Worm (Caenorhabditis elegans) whole organism, late embryonic: ENCODE measurements around the gene ZK1010.10.

Experiments used
- C08G9.2 ChIP-seq: sonication (generic microtip); optimal IDR thresholded peaks from 2 replicates; lab custom pipeline; 2016; ENCODE audit warnings: mild to moderate bottlenecking, missing genetic modification characterization, moderate library complexity, missing compliant biosample characterization
- C38D4.7 ChIP-seq: fragments of 200-800 bp; sonication (Bioruptor generic); optimal IDR thresholded peaks from 2 replicates; lab custom pipeline; 2018; ENCODE audit warnings: mild to moderate bottlenecking, missing genetic modification characterization, moderate library complexity, missing compliant biosample characterization
- K02D7.2 ChIP-seq: sonication (generic microtip); optimal IDR thresholded peaks from 2 replicates; lab custom pipeline; 2017; ENCODE audit warnings: mild to moderate bottlenecking, missing genetic modification characterization, missing compliant biosample characterization
- K09A11.1 ChIP-seq: sonication (generic microtip); optimal IDR thresholded peaks from 2 replicates; lab custom pipeline; 2017; ENCODE audit warnings: antibody characterized with exemption, mild to moderate bottlenecking, missing genetic modification characterization, missing compliant biosample characterization; ENCODE audit not compliant: insufficient read depth
- T23F11.4 ChIP-seq: fragments of 200-800 bp; sonication (Bioruptor generic); optimal IDR thresholded peaks from 2 replicates; lab custom pipeline; 2018; ENCODE audit warnings: mild to moderate bottlenecking, missing genetic modification characterization, missing compliant biosample characterization
- ahr-1 ChIP-seq: sonication (generic microtip); optimal IDR thresholded peaks from 2 replicates; lab custom pipeline; 2016; ENCODE audit warnings: missing genetic modification characterization, missing compliant biosample characterization
- ama-1 ChIP-seq: fragments of 150-350 bp; optimal IDR thresholded peaks from 2 replicates; lab custom pipeline; 2014
- ceh-19 ChIP-seq: fragments of 200-800 bp; sonication (Bioruptor generic); optimal IDR thresholded peaks from 2 replicates; lab custom pipeline; 2018; ENCODE audit warnings: mild to moderate bottlenecking, missing genetic modification characterization, missing compliant biosample characterization
- ceh-2 ChIP-seq: sonication (generic microtip); optimal IDR thresholded peaks from 2 replicates; lab custom pipeline; 2016; ENCODE audit warnings: missing genotype, missing genetic modification characterization, missing compliant biosample characterization
- ceh-31 ChIP-seq: sonication (generic microtip); optimal IDR thresholded peaks from 2 replicates; lab custom pipeline; 2016; ENCODE audit warnings: missing genetic modification characterization, missing compliant biosample characterization
- ceh-34 ChIP-seq: sonication (generic microtip); optimal IDR thresholded peaks from 2 replicates; lab custom pipeline; 2016; ENCODE audit warnings: mild to moderate bottlenecking, missing genetic modification characterization, missing compliant biosample characterization
- ceh-45 ChIP-seq: fragments of 200-800 bp; sonication (Bioruptor generic); IDR thresholded peaks from 2 replicates; pipeline ENCODE4 v1.3.6; 2022; ENCODE audit warnings: missing genetic modification reagents, missing genetic modification characterization, missing compliant biosample characterization
- ceh-6 ChIP-seq: fragments of 200-800 bp; sonication (Bioruptor generic); optimal IDR thresholded peaks from 2 replicates; lab custom pipeline; 2018; ENCODE audit warnings: mild to moderate bottlenecking, missing genetic modification characterization, missing compliant biosample characterization
- ceh-9 ChIP-seq: sonication (generic microtip); optimal IDR thresholded peaks from 2 replicates; lab custom pipeline; 2016; ENCODE audit warnings: mild to moderate bottlenecking, missing genetic modification characterization, inconsistent platforms, missing compliant biosample characterization
- dmd-4 ChIP-seq: sonication (generic microtip); optimal IDR thresholded peaks from 2 replicates; lab custom pipeline; 2016; ENCODE audit warnings: borderline replicate concordance, missing genetic modification characterization, missing compliant biosample characterization
- elt-2 ChIP-seq: sonication (generic microtip); optimal IDR thresholded peaks from 2 replicates; lab custom pipeline; 2016; ENCODE audit warnings: missing genetic modification reagents, missing genetic modification characterization, missing compliant biosample characterization
- elt-4 ChIP-seq: sonication (generic microtip); optimal IDR thresholded peaks from 2 replicates; lab custom pipeline; 2016; ENCODE audit warnings: missing genetic modification characterization, missing compliant biosample characterization
- ets-4 ChIP-seq: sonication (generic microtip); optimal IDR thresholded peaks from 2 replicates; lab custom pipeline; 2016; ENCODE audit warnings: missing genetic modification characterization, missing compliant biosample characterization
- fax-1 ChIP-seq: sonication (generic microtip); optimal IDR thresholded peaks from 2 replicates; lab custom pipeline; 2016; ENCODE audit warnings: missing genotype, missing genetic modification characterization, missing compliant biosample characterization
- fkh-10 ChIP-seq: fragments of 150-350 bp; optimal IDR thresholded peaks from 2 replicates; lab custom pipeline; 2014; ENCODE audit warnings: missing biosample characterization, missing genetic modification reagents, missing genetic modification characterization
- gmeb-2 ChIP-seq: sonication (generic microtip); optimal IDR thresholded peaks from 2 replicates; lab custom pipeline; 2016; ENCODE audit warnings: missing genetic modification characterization, inconsistent platforms, missing compliant biosample characterization
- hlh-13 ChIP-seq: fragments of 200-800 bp; sonication (Bioruptor generic); optimal IDR thresholded peaks from 2 replicates; lab custom pipeline; 2018; ENCODE audit warnings: mild to moderate bottlenecking, missing genetic modification characterization, missing compliant biosample characterization
- hlh-30 ChIP-seq: sonication (generic microtip); optimal IDR thresholded peaks from 2 replicates; lab custom pipeline; 2017; ENCODE audit warnings: antibody characterized with exemption, missing genetic modification characterization, missing compliant biosample characterization; ENCODE audit not compliant: insufficient read depth
- hlh-8 ChIP-seq: sonication (generic microtip); optimal IDR thresholded peaks from 2 replicates; lab custom pipeline; 2016; ENCODE audit warnings: missing genotype, missing genetic modification characterization, missing compliant biosample characterization
- lim-6 ChIP-seq: sonication (generic microtip); optimal IDR thresholded peaks from 2 replicates; lab custom pipeline; 2016; ENCODE audit warnings: missing genetic modification characterization, missing compliant biosample characterization
- madf-2 ChIP-seq: sonication (generic microtip); optimal IDR thresholded peaks from 2 replicates; lab custom pipeline; 2017; ENCODE audit warnings: missing genetic modification characterization, missing compliant biosample characterization
- mec-3 ChIP-seq: sonication (generic microtip); optimal IDR thresholded peaks from 2 replicates; lab custom pipeline; 2016; ENCODE audit warnings: borderline replicate concordance, missing genetic modification characterization, missing compliant biosample characterization
- nfya-1 ChIP-seq: sonication (generic microtip); optimal IDR thresholded peaks from 2 replicates; lab custom pipeline; 2017; ENCODE audit warnings: missing genetic modification characterization, mild to moderate bottlenecking, missing compliant biosample characterization, antibody characterized with exemption, moderate library complexity
- nhr-232 ChIP-seq: sonication (generic microtip); optimal IDR thresholded peaks from 2 replicates; lab custom pipeline; 2016; ENCODE audit warnings: missing genetic modification characterization, missing compliant biosample characterization
- npax-4 ChIP-seq: sonication (generic microtip); optimal IDR thresholded peaks from 2 replicates; lab custom pipeline; 2016; ENCODE audit warnings: missing genetic modification characterization, missing compliant biosample characterization
- odd-2 ChIP-seq: sonication (generic microtip); optimal IDR thresholded peaks from 2 replicates; lab custom pipeline; 2017; ENCODE audit warnings: antibody characterized with exemption, mild to moderate bottlenecking, missing genetic modification characterization, missing compliant biosample characterization
- pag-3 ChIP-seq: sonication (generic microtip); optimal IDR thresholded peaks from 2 replicates; lab custom pipeline; 2016; ENCODE audit warnings: missing compliant biosample characterization, missing genetic modification characterization, borderline replicate concordance
- pat-9 ChIP-seq: fragments of 200-800 bp; sonication (Bioruptor generic); optimal IDR thresholded peaks from 2 replicates; lab custom pipeline; 2018; ENCODE audit warnings: mild to moderate bottlenecking, missing genetic modification characterization, moderate library complexity, missing compliant biosample characterization
- pax-1 ChIP-seq: fragments of 150-350 bp; optimal IDR thresholded peaks from 2 replicates; lab custom pipeline; 2014; ENCODE audit warnings: missing biosample characterization, missing genetic modification characterization
- pha-2 ChIP-seq: sonication (generic microtip); optimal IDR thresholded peaks from 2 replicates; lab custom pipeline; 2017; ENCODE audit warnings: mild to moderate bottlenecking, missing genetic modification characterization, missing compliant biosample characterization
- pqm-1 ChIP-seq: sonication (generic microtip); optimal IDR thresholded peaks from 2 replicates; lab custom pipeline; 2016; ENCODE audit warnings: missing genetic modification characterization, missing compliant biosample characterization
- ref-2 ChIP-seq: sonication (generic microtip); optimal IDR thresholded peaks from 2 replicates; lab custom pipeline; 2016; ENCODE audit warnings: missing genetic modification characterization, missing compliant biosample characterization
- rnt-1 ChIP-seq: sonication (generic microtip); optimal IDR thresholded peaks from 2 replicates; lab custom pipeline; 2016; ENCODE audit warnings: missing genetic modification characterization, missing compliant biosample characterization
- sdc-2 ChIP-seq: sonication (generic microtip); optimal IDR thresholded peaks from 2 replicates; lab custom pipeline; 2016; ENCODE audit warnings: missing genotype, missing genetic modification characterization, missing compliant biosample characterization
- sox-2 ChIP-seq: fragments of 200-800 bp; sonication (Bioruptor generic); IDR thresholded peaks from 2 replicates; pipeline ENCODE4 v1.3.6; 2022; ENCODE audit warnings: missing genetic modification reagents, missing genetic modification characterization, missing compliant biosample characterization
- sox-4 ChIP-seq: sonication (generic microtip); optimal IDR thresholded peaks from 2 replicates; lab custom pipeline; 2017; ENCODE audit warnings: mild to moderate bottlenecking, missing genetic modification characterization, inconsistent platforms, missing compliant biosample characterization
- tbx-2 ChIP-seq: sonication (generic microtip); optimal IDR thresholded peaks from 2 replicates; lab custom pipeline; 2016; ENCODE audit warnings: missing genetic modification characterization, missing compliant biosample characterization
- tbx-7 ChIP-seq: sonication (generic microtip); optimal IDR thresholded peaks from 2 replicates; lab custom pipeline; 2016; ENCODE audit warnings: missing genotype, missing genetic modification characterization, missing compliant biosample characterization
- zip-5 ChIP-seq: sonication (generic microtip); optimal IDR thresholded peaks from 2 replicates; lab custom pipeline; 2016; ENCODE audit warnings: missing genetic modification characterization, missing compliant biosample characterization
- ztf-16 ChIP-seq: sonication (generic microtip); optimal IDR thresholded peaks from 2 replicates; lab custom pipeline; 2017; ENCODE audit warnings: missing genetic modification characterization, missing compliant biosample characterization

Gene ZK1010.10

ce11 chrIII:13031701-13032100 lies 29.5 kb downstream of the ZK1010.10 start, which contains the start of gene F14F7.5:
Gene F14F7.5 (plus strand): TSS chrIII:13032001.
- TF ChIP-seq npax-4, result no peak
- no peak for TF ChIP-seq fkh-10 (GFP tag; lab: Kevin White, UChicago)
- TF ChIP-seq K09A11.1 (tag; lab: Kevin White, UChicago), result no peak
- TF ChIP-seq ztf-16, result no peak
- no peak for TF ChIP-seq ahr-1 (tag; lab: Kevin White, UChicago)
- no peak for TF ChIP-seq sox-2 (GFP tag; lab: Robert Waterston, UW)
- no peak for TF ChIP-seq pax-1 (tag; lab: Kevin White, UChicago)
- TF ChIP-seq T23F11.4 (GFP tag; lab: Kevin White, UChicago), result no peak
- TF ChIP-seq pat-9 (tag; lab: Kevin White, UChicago), result no peak
- TF ChIP-seq tbx-2 (tag; lab: Kevin White, UChicago), result no peak
- no peak for TF ChIP-seq ceh-6 (GFP tag; lab: Kevin White, UChicago)
- no peak for TF ChIP-seq gmeb-2 (tag; lab: Kevin White, UChicago)
- TF ChIP-seq pag-3, result no peak
- TF ChIP-seq ceh-34 (tag; lab: Kevin White, UChicago), result no peak
- TF ChIP-seq pha-2 (tag; lab: Kevin White, UChicago), result no peak
- TF ChIP-seq C38D4.7 (GFP tag; lab: Kevin White, UChicago), result no peak
- no peak for TF ChIP-seq hlh-30 (tag; lab: Kevin White, UChicago)
- TF ChIP-seq elt-2 (tag; lab: Kevin White, UChicago), result no peak
- no peak for TF ChIP-seq tbx-7
- no peak for TF ChIP-seq ama-1 (lab: Kevin White, UChicago)

- TF ChIP-seq fkh-10 (GFP tag; lab: Kevin White, UChicago) (no peak), sdc-2 (tag; lab: Kevin White, UChicago) (peak; percentile 10), ceh-31 (peak; percentile 15), lim-6 (peak; percentile 44), C08G9.2 (tag; lab: Kevin White, UChicago) (no peak), C38D4.7 (GFP tag; lab: Kevin White, UChicago) (peak; percentile 13), gmeb-2 (tag; lab: Kevin White, UChicago) (peak; percentile 8), K02D7.2 (tag; lab: Kevin White, UChicago) (peak; percentile 83), hlh-30 (tag; lab: Kevin White, UChicago) (no peak), sox-4 (peak; percentile 39)
Observed at ce11 chrIII:13032429-13033018, 30.3 kb downstream of the ZK1010.10 start.

ce11 chrIII:13039739-13040138 lies 37.6 kb downstream of the ZK1010.10 start, which contains the start of gene F54F12.2:
Gene F54F12.2 (plus strand): TSS chrIII:13040039.
- no peak for TF ChIP-seq ets-4
- no peak for TF ChIP-seq ceh-19 (GFP tag; lab: Kevin White, UChicago)
- TF ChIP-seq tbx-7, result no peak
- TF ChIP-seq madf-2, result no peak
- TF ChIP-seq hlh-8 (tag; lab: Kevin White, UChicago), result no peak
- TF ChIP-seq elt-4 (tag; lab: Kevin White, UChicago), result no peak
- TF ChIP-seq nfya-1 (tag; lab: Kevin White, UChicago), result no peak
- TF ChIP-seq pqm-1 (tag; lab: Kevin White, UChicago), result no peak
- TF ChIP-seq ceh-2, result no peak
- TF ChIP-seq hlh-13 (GFP tag; lab: Kevin White, UChicago), result no peak

- TF ChIP-seq C08G9.2 (tag; lab: Kevin White, UChicago), result no peak
- no peak for TF ChIP-seq ama-1 (lab: Kevin White, UChicago)
- TF ChIP-seq mec-3, result no peak
- no peak for TF ChIP-seq ref-2 (tag; lab: Kevin White, UChicago)
- no peak for TF ChIP-seq ceh-45 (GFP tag; lab: Robert Waterston, UW)
- no peak for TF ChIP-seq nhr-232 (tag; lab: Kevin White, UChicago)
- TF ChIP-seq rnt-1 (tag; lab: Kevin White, UChicago), result no peak
- TF ChIP-seq odd-2, result no peak
- TF ChIP-seq K02D7.2 (tag; lab: Kevin White, UChicago), result no peak
- TF ChIP-seq pag-3, result no peak
- no peak for TF ChIP-seq hlh-30 (tag; lab: Kevin White, UChicago)
- no peak for TF ChIP-seq fax-1 (tag; lab: Kevin White, UChicago)
- no peak for TF ChIP-seq hlh-13 (GFP tag; lab: Kevin White, UChicago)
- no peak for TF ChIP-seq C38D4.7 (GFP tag; lab: Kevin White, UChicago)
- TF ChIP-seq pqm-1 (tag; lab: Kevin White, UChicago), result no peak
- no peak for TF ChIP-seq zip-5 (tag; lab: Kevin White, UChicago)
- no peak for TF ChIP-seq ceh-9 (tag; lab: Kevin White, UChicago)
- no peak for TF ChIP-seq tbx-7
- no peak for TF ChIP-seq dmd-4 (tag; lab: Kevin White, UChicago)
Observed at ce11 chrIII:13049956-13050355, 47.8 kb downstream of the ZK1010.10 start.
